Worm (Caenorhabditis elegans) whole organism, L1 larva: ENCODE results near the gene tcl-2.

Experiments used
- C34B4.2 ChIP-seq: sonication (generic microtip); optimal IDR thresholded peaks from 2 replicates; lab custom pipeline; 2017; ENCODE audit warnings: mild to moderate bottlenecking, missing genetic modification characterization, missing compliant biosample characterization
- Y116A8C.19 ChIP-seq: sonication (generic microtip); optimal IDR thresholded peaks from 2 replicates; lab custom pipeline; 2016; ENCODE audit warnings: missing compliant biosample characterization, missing genetic modification characterization, borderline replicate concordance
- aha-1 ChIP-seq: fragments of 150-350 bp; optimal IDR thresholded peaks from 2 replicates; lab custom pipeline; 2014; ENCODE audit warnings: missing biosample characterization, missing genetic modification characterization
- alr-1 ChIP-seq: fragments of 200-800 bp; sonication (Bioruptor generic); optimal IDR thresholded peaks from 2 replicates; lab custom pipeline; 2018; ENCODE audit warnings: borderline replicate concordance, mild to moderate bottlenecking, missing genetic modification characterization, missing compliant biosample characterization
- aly-2 ChIP-seq: fragments of 150-350 bp; optimal IDR thresholded peaks from 2 replicates; lab custom pipeline; 2014; ENCODE audit warnings: missing biosample characterization, missing genetic modification characterization
- blmp-1 ChIP-seq: fragments of 150-350 bp; optimal IDR thresholded peaks from 2 replicates; lab custom pipeline; 2014; ENCODE audit warnings: missing biosample characterization, missing genetic modification characterization
- ceh-82 ChIP-seq, 3 experiments: fragments of 150-350 bp in 1 of 3; sonication (generic microtip) in 2 of 3; optimal IDR thresholded peaks; 2 replicates each; lab custom pipeline; 2014 to 2017; ENCODE audit warnings: missing biosample characterization in 3 of 3, missing genetic modification characterization in 3 of 3
- ceh-88 ChIP-seq: fragments of 200-800 bp; sonication (Bioruptor generic); IDR thresholded peaks from 2 replicates; pipeline ENCODE4 v1.3.6; 2022; ENCODE audit warnings: missing genetic modification characterization, missing compliant biosample characterization
- ces-1 ChIP-seq: fragments of 150-350 bp; optimal IDR thresholded peaks from 2 replicates; lab custom pipeline; 2014; ENCODE audit warnings: missing biosample characterization, missing genetic modification reagents, missing genetic modification characterization
- dpl-1 ChIP-seq, 3 experiments: fragments of 150-350 bp in 2 of 3; sonication (generic microtip) in 1 of 3; optimal IDR thresholded peaks; 2 replicates each; lab custom pipeline; 2014 to 2017; ENCODE audit warnings: missing biosample characterization in 3 of 3, missing genetic modification characterization in 3 of 3, missing genetic modification reagents in 3 of 3
- efl-1 ChIP-seq, 4 experiments: fragments of 150-350 bp; optimal IDR thresholded peaks in 3 of 4; peaks in 1 of 4; 1 replicate in 1 of 4; 2 replicates in 3 of 4; lab custom pipeline; 2014; ENCODE audit warnings: missing biosample characterization in 2 of 4, missing genetic modification characterization in 2 of 4, missing genetic modification reagents in 2 of 4
- ets-5 ChIP-seq: fragments of 200-800 bp; sonication (Bioruptor generic); IDR thresholded peaks from 2 replicates; pipeline ENCODE4 v1.3.6; 2022; ENCODE audit warnings: missing genetic modification characterization, missing compliant biosample characterization
- hlh-4 ChIP-seq: sonication (generic microtip); optimal IDR thresholded peaks from 2 replicates; lab custom pipeline; 2016; ENCODE audit warnings: mild to moderate bottlenecking, missing genetic modification characterization, missing compliant biosample characterization
- hpl-2 ChIP-seq: fragments of 150-350 bp; optimal IDR thresholded peaks from 2 replicates; lab custom pipeline; 2014; ENCODE audit warnings: missing biosample characterization, missing genetic modification reagents, missing genetic modification characterization
- lin-13 ChIP-seq: fragments of 150-350 bp; optimal IDR thresholded peaks from 2 replicates; lab custom pipeline; 2014; ENCODE audit warnings: missing biosample characterization, missing genetic modification reagents, missing genetic modification characterization
- lin-14 ChIP-seq: fragments of 200-800 bp; sonication (Bioruptor generic); optimal IDR thresholded peaks from 2 replicates; lab custom pipeline; 2018; ENCODE audit warnings: mild to moderate bottlenecking, missing genetic modification characterization, moderate library complexity, missing compliant biosample characterization
- lin-35 ChIP-seq, 2 experiments: fragments of 150-350 bp; optimal IDR thresholded peaks; 2 replicates each; lab custom pipeline; 2014; ENCODE audit warnings: missing biosample characterization in 2 of 2, missing genetic modification characterization in 2 of 2, missing genetic modification reagents in 2 of 2
- mdl-1 ChIP-seq, 2 experiments: fragments of 150-350 bp; optimal IDR thresholded peaks; 2 replicates each; lab custom pipeline; 2014 to 2017; ENCODE audit warnings: missing biosample characterization in 2 of 2, missing genetic modification characterization in 2 of 2, inconsistent platforms in 1 of 2
- mep-1 ChIP-seq: fragments of 150-350 bp; optimal IDR thresholded peaks from 2 replicates; lab custom pipeline; 2014; ENCODE audit warnings: missing biosample characterization, missing genetic modification characterization
- nhr-11 ChIP-seq: fragments of 150-350 bp; optimal IDR thresholded peaks from 2 replicates; lab custom pipeline; 2014; ENCODE audit warnings: missing biosample characterization, missing genetic modification characterization
- nhr-20 ChIP-seq: sonication (generic microtip); optimal IDR thresholded peaks from 2 replicates; lab custom pipeline; 2016; ENCODE audit warnings: mild to moderate bottlenecking, missing genetic modification characterization, missing compliant biosample characterization
- nhr-28 ChIP-seq: fragments of 150-350 bp; optimal IDR thresholded peaks from 2 replicates; lab custom pipeline; 2014; ENCODE audit warnings: missing biosample characterization, missing genetic modification characterization
- nhr-76 ChIP-seq: sonication (generic microtip); optimal IDR thresholded peaks from 2 replicates; lab custom pipeline; 2017; ENCODE audit warnings: missing biosample characterization, missing genetic modification characterization
- nhr-77 ChIP-seq: fragments of 150-350 bp; optimal IDR thresholded peaks from 2 replicates; lab custom pipeline; 2014; ENCODE audit warnings: missing biosample characterization, missing genetic modification characterization
- nhr-85 ChIP-seq: sonication (generic microtip); peaks from one replicate; lab custom pipeline; 2016; ENCODE audit warnings: missing genetic modification characterization, inconsistent platforms, missing compliant biosample characterization
- nhr-90 ChIP-seq: sonication (generic microtip); optimal IDR thresholded peaks from 2 replicates; lab custom pipeline; 2016; ENCODE audit warnings: mild to moderate bottlenecking, missing genetic modification characterization, missing compliant biosample characterization; ENCODE audit not compliant: poor library complexity
- pax-3 ChIP-seq: fragments of 200-800 bp; sonication (Bioruptor generic); optimal IDR thresholded peaks from 2 replicates; lab custom pipeline; 2018; ENCODE audit warnings: mild to moderate bottlenecking, missing genetic modification characterization, moderate library complexity, missing compliant biosample characterization
- pqm-1 ChIP-seq: sonication (generic microtip); optimal IDR thresholded peaks from 3 replicates; lab custom pipeline; 2017; ENCODE audit warnings: missing biosample characterization, missing genetic modification characterization
- skn-1 ChIP-seq: fragments of 150-350 bp; optimal IDR thresholded peaks from 2 replicates; lab custom pipeline; 2014; ENCODE audit warnings: missing biosample characterization, missing genetic modification characterization
- snpc-4 ChIP-seq: fragments of 150-350 bp; optimal IDR thresholded peaks from 2 replicates; lab custom pipeline; 2014; ENCODE audit warnings: missing biosample characterization, missing genetic modification characterization
- snu-23 ChIP-seq: sonication (generic microtip); optimal IDR thresholded peaks from 2 replicates; lab custom pipeline; 2016; ENCODE audit warnings: missing genetic modification characterization, missing compliant biosample characterization
- sox-4 ChIP-seq: sonication (generic microtip); optimal IDR thresholded peaks from 2 replicates; lab custom pipeline; 2016; ENCODE audit warnings: missing genetic modification characterization, missing compliant biosample characterization
- sup-37 ChIP-seq: fragments of 200-800 bp; sonication (Bioruptor generic); optimal IDR thresholded peaks from 2 replicates; lab custom pipeline; 2018; ENCODE audit warnings: mild to moderate bottlenecking, missing genetic modification characterization, missing compliant biosample characterization
- swsn-7 ChIP-seq: sonication (generic microtip); optimal IDR thresholded peaks from 2 replicates; lab custom pipeline; 2016; ENCODE audit warnings: missing genetic modification characterization, missing compliant biosample characterization
- unc-130 ChIP-seq: fragments of 150-350 bp; optimal IDR thresholded peaks from 2 replicates; lab custom pipeline; 2017; ENCODE audit warnings: missing biosample characterization, missing genetic modification characterization, inconsistent platforms
- unc-30 ChIP-seq: sonication (generic microtip); optimal IDR thresholded peaks from 2 replicates; lab custom pipeline; 2017; ENCODE audit warnings: missing biosample characterization, missing genetic modification characterization
- unc-62 ChIP-seq: fragments of 150-350 bp; optimal IDR thresholded peaks from 2 replicates; lab custom pipeline; 2014; ENCODE audit warnings: missing biosample characterization, missing genetic modification reagents, missing genetic modification characterization
- unc-86 ChIP-seq: sonication (generic microtip); optimal IDR thresholded peaks from 2 replicates; lab custom pipeline; 2016; ENCODE audit warnings: missing genetic modification characterization, missing compliant biosample characterization
- unc-98 ChIP-seq: fragments of 200-800 bp; sonication (Bioruptor generic); IDR thresholded peaks from 2 replicates; pipeline ENCODE4 v1.3.6; 2022; ENCODE audit warnings: missing genetic modification characterization, missing compliant biosample characterization
- vab-15 ChIP-seq: sonication (generic microtip); optimal IDR thresholded peaks from 2 replicates; lab custom pipeline; 2017; ENCODE audit warnings: missing genotype, mild to moderate bottlenecking, missing genetic modification characterization, missing compliant biosample characterization
- zag-1 ChIP-seq: fragments of 150-350 bp; optimal IDR thresholded peaks from 2 replicates; lab custom pipeline; 2014; ENCODE audit warnings: missing biosample characterization, missing genetic modification characterization
- zip-4 ChIP-seq: fragments of 200-800 bp; sonication (Bioruptor generic); optimal IDR thresholded peaks from 2 replicates; lab custom pipeline; 2018; ENCODE audit warnings: mild to moderate bottlenecking, missing genetic modification characterization, moderate library complexity, missing compliant biosample characterization
- ztf-4 ChIP-seq: fragments of 150-350 bp; optimal IDR thresholded peaks from 2 replicates; lab custom pipeline; 2014; ENCODE audit warnings: missing biosample characterization, missing genetic modification characterization

The tcl-2 gene

DNA sequence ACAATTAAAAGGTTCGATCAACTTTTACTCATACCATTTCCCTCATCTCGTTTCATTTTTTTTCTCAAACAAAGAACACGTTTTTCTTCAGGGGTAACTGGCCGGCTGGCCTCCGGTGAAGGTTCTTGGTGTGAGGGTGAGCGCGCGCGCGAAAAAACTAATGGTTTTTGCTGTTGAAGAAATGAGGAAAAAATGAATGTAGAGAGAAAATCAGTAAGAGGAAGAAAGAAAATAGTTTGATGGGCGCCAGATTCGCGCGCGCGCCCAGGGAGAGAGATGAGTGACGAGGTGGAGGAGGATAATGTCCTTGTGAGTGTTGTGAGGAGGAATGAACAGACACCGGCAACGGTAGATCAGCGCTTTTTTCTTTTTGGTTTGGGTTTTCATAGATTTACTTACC is 7.8 kb upstream of the tcl-2 start:
- peak; percentile 33 for TF ChIP-seq snu-23 (GFP tag; lab: Kevin White, UChicago)
- TF ChIP-seq unc-86 (tag; lab: Kevin White, UChicago): no peak
- TF ChIP-seq Y116A8C.19 (tag; lab: Kevin White, UChicago): no peak
- no peak for TF ChIP-seq alr-1 (tag; lab: Kevin White, UChicago)
- TF ChIP-seq unc-130 (tag; lab: Kevin White, UChicago): no peak
- no peak for TF ChIP-seq sup-37 (GFP tag; lab: Kevin White, UChicago)
- TF ChIP-seq nhr-11 (tag; lab: Kevin White, UChicago): no peak
- TF ChIP-seq lin-35 (GFP tag; optimal IDR thresholded peaks at IDR 0.05; lab: Kevin White, UChicago): peak in 1 of 2 experiments; percentile 40
- no peak for TF ChIP-seq unc-30 (tag; lab: Kevin White, UChicago)
- TF ChIP-seq ceh-82 (tag; optimal IDR thresholded peaks at IDR 0.05; lab: Kevin White, UChicago): peak in 1 of 3 experiments; percentile 10
- no peak for TF ChIP-seq nhr-77 (tag; lab: Kevin White, UChicago)
- no peak for TF ChIP-seq unc-62
- no peak for TF ChIP-seq nhr-90 (tag; lab: Kevin White, UChicago)
- TF ChIP-seq mep-1: peak; percentile 31
- no peak for TF ChIP-seq hlh-4 (tag; lab: Kevin White, UChicago)
- no peak for TF ChIP-seq aly-2
- no peak for TF ChIP-seq sox-4 (tag; lab: Kevin White, UChicago)
- TF ChIP-seq blmp-1 (tag; lab: Kevin White, UChicago): peak; percentile 89
- no peak for TF ChIP-seq vab-15
- no peak for TF ChIP-seq swsn-7 (tag; lab: Kevin White, UChicago)
- no peak for TF ChIP-seq skn-1 (tag; lab: Kevin White, UChicago)
- no peak for TF ChIP-seq efl-1 (optimal IDR thresholded peaks at IDR 0.05; lab: Kevin White, UChicago)
- TF ChIP-seq efl-1 (GFP tag; optimal IDR thresholded peaks at IDR 0.05 in 1 of 2; lab: Kevin White, UChicago): no peak
- TF ChIP-seq zag-1: no peak
- no peak for TF ChIP-seq ets-5 (GFP tag; lab: Robert Waterston, UW)
- TF ChIP-seq snpc-4 (tag; lab: Kevin White, UChicago): no peak
- TF ChIP-seq mdl-1 (tag; optimal IDR thresholded peaks at IDR 0.05; lab: Kevin White, UChicago): no peak
- TF ChIP-seq zip-4: no peak
- peak; percentile 12 for TF ChIP-seq nhr-20
- no peak for TF ChIP-seq aha-1 (tag; lab: Kevin White, UChicago)
- TF ChIP-seq dpl-1 (GFP tag; optimal IDR thresholded peaks at IDR 0.05; lab: Kevin White, UChicago): peak in 1 of 3 experiments; percentile 38
- peak; percentile 74 for TF ChIP-seq lin-14 (GFP tag; lab: Kevin White, UChicago)

ce11 chrIV:172990-173389 is 5.9 kb upstream of the tcl-2 start:
- TF ChIP-seq ceh-88 (GFP tag; lab: Robert Waterston, UW): no peak
- TF ChIP-seq aha-1 (tag; lab: Kevin White, UChicago): no peak
- no peak for TF ChIP-seq nhr-85 (tag; lab: Kevin White, UChicago)
- no peak for TF ChIP-seq unc-86 (tag; lab: Kevin White, UChicago)
- no peak for TF ChIP-seq nhr-28 (tag; lab: Kevin White, UChicago)
- no peak for TF ChIP-seq lin-14 (GFP tag; lab: Kevin White, UChicago)
- TF ChIP-seq sup-37 (GFP tag; lab: Kevin White, UChicago): no peak
- TF ChIP-seq nhr-76 (tag; lab: Kevin White, UChicago): no peak
- no peak for TF ChIP-seq alr-1 (tag; lab: Kevin White, UChicago)
- no peak for TF ChIP-seq unc-98 (GFP tag; lab: Robert Waterston, UW)
- TF ChIP-seq ces-1 (GFP tag; lab: Kevin White, UChicago): no peak
- no peak for TF ChIP-seq C34B4.2 (tag; lab: Kevin White, UChicago)
- no peak for TF ChIP-seq unc-130 (tag; lab: Kevin White, UChicago)
- no peak for TF ChIP-seq pax-3 (tag; lab: Kevin White, UChicago)
- no peak for TF ChIP-seq pqm-1
- no peak for TF ChIP-seq lin-13
- no peak for TF ChIP-seq ztf-4 (tag; lab: Kevin White, UChicago)
- no peak for TF ChIP-seq hpl-2 (GFP tag; lab: Kevin White, UChicago)
